Fruit fly (Drosophila melanogaster): Measurements from ENCODE around the gene SpdS.

DNA sequence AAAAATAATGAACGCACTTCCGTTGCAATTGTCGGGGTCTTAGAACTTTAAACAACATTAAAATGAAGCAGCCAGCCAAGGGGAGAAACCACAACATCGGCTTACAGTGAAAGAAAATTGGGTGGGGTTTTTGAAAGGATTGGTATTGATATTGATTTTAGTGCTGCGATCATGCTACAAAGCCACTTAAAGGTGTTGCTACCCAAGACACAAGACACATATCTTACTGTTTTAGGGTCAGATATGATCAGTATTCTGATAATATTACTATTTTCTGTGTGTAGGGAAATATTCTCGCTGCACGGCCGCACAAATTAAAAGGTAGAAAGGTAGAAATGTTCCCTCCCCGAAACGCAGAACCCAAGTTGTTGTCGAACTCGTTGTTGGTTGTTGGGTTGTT, 26.4 kb upstream of the SpdS start:
- TF ChIP-seq CG12768 (GFP tag; optimal IDR thresholded peaks at IDR 0.05) (no peak), tj (GFP tag; optimal IDR thresholded peaks at IDR 0.05) (no peak), CG11617 (GFP tag; optimal IDR thresholded peaks at IDR 0.05) (no peak), CG14711 (tag; optimal IDR thresholded peaks at IDR 0.05) (no peak), kay (GFP tag; ENCODE audit: borderline replicate concordance) (no peak), cnc (optimal IDR thresholded peaks at IDR 0.05) (no peak), cic (GFP tag; optimal IDR thresholded peaks at IDR 0.05) (no peak), bab1 (GFP tag; optimal IDR thresholded peaks at IDR 0.05) (no peak)

All from whole organism, adult.